Fruit fly (Drosophila melanogaster) whole organism, embryonic: ENCODE results near the gene CG8236.

ENCODE experiments used
- CG8089 ChIP-seq: fragments of 200-800 bp; sonication (Bioruptor generic); optimal IDR thresholded peaks from 3 replicates; lab custom pipeline; 2016; ENCODE audit warnings: missing biosample characterization, missing genetic modification characterization
- Dek ChIP-seq: fragments of 200-800 bp; sonication (Bioruptor generic); optimal IDR thresholded peaks from 3 replicates; lab custom pipeline; 2019; ENCODE audit warnings: missing biosample characterization, mild to moderate bottlenecking, missing genetic modification characterization, moderate library complexity
- H2.0 ChIP-seq: fragments of 200-800 bp; sonication (Bioruptor generic); IDR thresholded peaks from 2 replicates; pipeline ENCODE4 v1.3.6; 2022; ENCODE audit warnings: missing biosample characterization, missing genetic modification characterization
- phol ChIP-seq: fragments of 200-800 bp; sonication (Bioruptor generic); optimal IDR thresholded peaks from 3 replicates; lab custom pipeline; 2018; ENCODE audit warnings: missing biosample characterization, mild to moderate bottlenecking, missing genetic modification characterization, moderate library complexity

DNA sequence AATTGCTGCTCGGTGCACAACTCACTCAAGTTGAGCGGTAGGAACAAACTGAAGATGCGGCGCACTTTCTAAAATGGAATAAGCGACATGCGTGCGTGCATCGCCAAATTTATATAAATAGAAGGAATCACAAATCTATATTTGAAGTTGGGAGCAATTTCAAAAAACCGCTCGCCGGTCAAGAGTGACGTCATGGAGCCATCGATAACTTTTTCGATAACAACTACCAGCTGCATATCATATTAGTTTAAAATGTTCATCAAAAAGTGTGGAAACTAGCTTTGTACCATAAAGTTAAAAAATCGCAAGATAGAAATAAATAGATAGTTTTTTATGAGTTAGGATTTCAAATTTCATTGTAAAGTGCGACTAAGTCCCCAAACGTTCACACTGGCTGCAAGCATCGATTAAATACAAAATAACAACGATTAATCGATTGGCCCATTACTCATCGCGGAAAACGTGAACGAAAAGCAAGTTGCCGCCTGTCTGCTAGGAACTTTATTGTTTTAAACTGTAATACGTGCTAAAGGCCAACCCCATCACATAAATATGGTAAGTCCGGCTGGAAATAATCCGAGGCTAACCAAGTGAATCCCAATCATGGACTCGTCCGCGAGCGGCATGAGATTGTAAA is 32.0 kb downstream of the CG8236 start, which contains the start of the genes Pif1A, Pif1B and CCT7:
- no peak for TF ChIP-seq CG8089 (GFP tag; lab: Kevin White, UChicago)
- TF ChIP-seq H2.0 (GFP tag; lab: Robert Waterston, UW) = no peak
- no peak for TF ChIP-seq Dek (tag; lab: Kevin White, UChicago)
- TF ChIP-seq phol (tag; lab: Kevin White, UChicago) = peak; percentile 42
